Fruit fly (Drosophila melanogaster) whole organism, embryonic: ENCODE data around the gene shd.

Experiments
- CG10209 ChIP-seq: fragments of 200-800 bp; sonication (Bioruptor generic); optimal IDR thresholded peaks from 3 replicates; lab custom pipeline; 2017; ENCODE audit warnings: missing biosample characterization, mild to moderate bottlenecking, missing genetic modification characterization, missing genetic modification reagents
- CG11085 ChIP-seq: fragments of 200-800 bp; sonication (Bioruptor generic); IDR thresholded peaks from 2 replicates; pipeline ENCODE4 v1.3.6; 2022; ENCODE audit warnings: missing biosample characterization, missing genetic modification characterization
- CG11456 ChIP-seq: fragments of 200-800 bp; sonication (Bioruptor generic); IDR thresholded peaks from 3 replicates; pipeline ENCODE4 v1.3.6; 2022; ENCODE audit warnings: missing biosample characterization, missing genetic modification characterization
- CG11560 ChIP-seq: fragments of 200-800 bp; sonication (Bioruptor generic); IDR thresholded peaks from 3 replicates; pipeline ENCODE4 v1.3.6; 2022; ENCODE audit warnings: missing biosample characterization, missing genetic modification characterization
- CG1233 ChIP-seq: fragments of 200-800 bp; sonication (Bioruptor generic); optimal IDR thresholded peaks from 4 replicates; lab custom pipeline; 2018; ENCODE audit warnings: missing biosample characterization, mild to moderate bottlenecking, missing genetic modification characterization
- CG13123 ChIP-seq: fragments of 200-800 bp; sonication (Bioruptor generic); optimal IDR thresholded peaks from 2 replicates; lab custom pipeline; 2016; ENCODE audit warnings: missing biosample characterization, missing genetic modification characterization
- CG14965 ChIP-seq: fragments of 200-800 bp; sonication (Bioruptor generic); optimal IDR thresholded peaks from 2 replicates; lab custom pipeline; 2016; ENCODE audit warnings: missing biosample characterization, missing genetic modification characterization, borderline replicate concordance
- CG17612 ChIP-seq: fragments of 200-800 bp; sonication (Bioruptor generic); IDR thresholded peaks from 2 replicates; pipeline ENCODE4 v1.3.6; 2022; ENCODE audit warnings: missing biosample characterization, missing genetic modification characterization
- CG18599 ChIP-seq: fragments of 200-800 bp; sonication (Bioruptor generic); optimal IDR thresholded peaks from 3 replicates; lab custom pipeline; 2017; ENCODE audit warnings: missing biosample characterization, missing genetic modification characterization, mild to moderate bottlenecking, moderate library complexity, missing genetic modification reagents
- CG2129 ChIP-seq: fragments of 200-800 bp; sonication (Bioruptor generic); IDR thresholded peaks from 2 replicates; pipeline ENCODE4 v1.3.6; 2022; ENCODE audit warnings: missing biosample characterization, missing genetic modification characterization; ENCODE audit not compliant: partially characterized antibody
- CG3065 ChIP-seq: fragments of 200-800 bp; sonication (Bioruptor generic); optimal IDR thresholded peaks from 2 replicates; lab custom pipeline; 2016; ENCODE audit warnings: missing biosample characterization, missing genetic modification characterization
- CG32772 ChIP-seq: fragments of 200-800 bp; sonication (Bioruptor generic); IDR thresholded peaks from 2 replicates; pipeline ENCODE4 v1.3.6; 2022; ENCODE audit warnings: missing biosample characterization, missing genetic modification characterization
- CG33213 ChIP-seq: fragments of 200-800 bp; sonication (Bioruptor generic); optimal IDR thresholded peaks from 3 replicates; lab custom pipeline; 2016; ENCODE audit warnings: missing biosample characterization, missing genetic modification characterization
- CG6683 ChIP-seq: fragments of 200-800 bp; sonication (Bioruptor generic); optimal IDR thresholded peaks from 2 replicates; lab custom pipeline; 2017; ENCODE audit warnings: missing biosample characterization, mild to moderate bottlenecking, missing genetic modification characterization, missing genetic modification reagents
- CG6854 ChIP-seq: fragments of 200-800 bp; sonication (Bioruptor generic); optimal IDR thresholded peaks from 3 replicates; lab custom pipeline; 2017; ENCODE audit warnings: missing biosample characterization, mild to moderate bottlenecking, missing genetic modification characterization
- CG9817 ChIP-seq: fragments of 200-800 bp; sonication (Bioruptor generic); optimal IDR thresholded peaks from 2 replicates; lab custom pipeline; 2018; ENCODE audit warnings: missing biosample characterization, mild to moderate bottlenecking, missing genetic modification characterization, moderate library complexity
- CkIIα-i1 ChIP-seq: fragments of 200-800 bp; sonication (Bioruptor generic); IDR thresholded peaks from 2 replicates; pipeline ENCODE4 v1.3.6; 2022; ENCODE audit warnings: missing biosample characterization, missing genetic modification characterization
- D19A ChIP-seq: fragments of 200-800 bp; optimal IDR thresholded peaks from 3 replicates; lab custom pipeline; 2019; ENCODE audit warnings: missing biosample characterization, mild to moderate bottlenecking, missing genetic modification characterization, moderate library complexity
- Dad ChIP-seq: fragments of 200-800 bp; sonication (Bioruptor generic); optimal IDR thresholded peaks from 3 replicates; lab custom pipeline; 2016; ENCODE audit warnings: missing biosample characterization, missing genetic modification characterization
- Dfd ChIP-seq, 2 experiments: fragments of >200 bp; optimal IDR thresholded peaks; 2 replicates each; lab custom pipeline; 2017; ENCODE audit warnings: missing biosample characterization in 2 of 2, missing genetic modification characterization in 2 of 2
- ERR ChIP-seq: fragments of 200-800 bp; sonication (Bioruptor generic); optimal IDR thresholded peaks from 2 replicates; lab custom pipeline; 2016; ENCODE audit warnings: missing biosample characterization, missing genetic modification characterization
- Hey ChIP-seq: fragments of 200-800 bp; sonication (Bioruptor generic); optimal IDR thresholded peaks from 3 replicates; lab custom pipeline; 2018; ENCODE audit warnings: missing biosample characterization, mild to moderate bottlenecking, missing genetic modification characterization
- Hmx ChIP-seq: fragments of 200-800 bp; sonication (Bioruptor generic); optimal IDR thresholded peaks from 2 replicates; lab custom pipeline; 2016; ENCODE audit warnings: missing biosample characterization, missing genetic modification characterization
- Hsf ChIP-seq: fragments of 200-800 bp; sonication (Bioruptor generic); optimal IDR thresholded peaks from 3 replicates; lab custom pipeline; 2016; ENCODE audit warnings: missing biosample characterization, missing genetic modification characterization
- NFAT ChIP-seq: fragments of 200-800 bp; sonication (Bioruptor generic); IDR thresholded peaks from 2 replicates; pipeline ENCODE4 v1.3.6; 2022; ENCODE audit warnings: missing biosample characterization, missing genetic modification characterization
- Nf-YB ChIP-seq: fragments of 200-800 bp; sonication (Bioruptor generic); optimal IDR thresholded peaks from 3 replicates; lab custom pipeline; 2019; ENCODE audit warnings: missing biosample characterization, mild to moderate bottlenecking, missing genetic modification characterization, moderate library complexity
- PHDP ChIP-seq: fragments of 200-800 bp; sonication (Bioruptor generic); optimal IDR thresholded peaks from 3 replicates; lab custom pipeline; 2018; ENCODE audit warnings: missing biosample characterization, mild to moderate bottlenecking, missing genetic modification characterization, moderate library complexity
- Rx ChIP-seq: fragments of 200-800 bp; sonication (Bioruptor generic); IDR thresholded peaks from 2 replicates; pipeline ENCODE4 v1.3.6; 2022; ENCODE audit warnings: missing biosample characterization, missing genetic modification characterization
- Taf1 ChIP-seq: fragments of 200-800 bp; sonication (Bioruptor generic); IDR thresholded peaks from 2 replicates; pipeline ENCODE4 v1.3.6; 2022; ENCODE audit warnings: missing biosample characterization, missing genetic modification characterization
- Trl ChIP-seq, 3 experiments: fragments of >200 bp in 2 of 3; fragments of 200-800 bp in 1 of 3; sonication (Bioruptor generic) in 1 of 3; optimal IDR thresholded peaks; 2 replicates in 1 of 3; 3 replicates in 2 of 3; lab custom pipeline; 2016 to 2017; ENCODE audit warnings: missing biosample characterization in 1 of 3, missing genetic modification characterization in 1 of 3
- Xbp1 ChIP-seq: fragments of 200-800 bp; sonication (Bioruptor generic); optimal IDR thresholded peaks from 3 replicates; lab custom pipeline; 2016; ENCODE audit warnings: missing biosample characterization, mild to moderate bottlenecking, missing genetic modification characterization
- ap ChIP-seq: fragments of 200-800 bp; sonication (Bioruptor generic); IDR thresholded peaks from 2 replicates; pipeline ENCODE4 v1.3.6; 2022; ENCODE audit warnings: missing biosample characterization, missing genetic modification characterization
- bbx ChIP-seq: fragments of 200-800 bp; sonication (Bioruptor generic); IDR thresholded peaks from 2 replicates; pipeline ENCODE4 v1.3.6; 2022; ENCODE audit warnings: missing biosample characterization, missing genetic modification characterization; ENCODE audit not compliant: partially characterized antibody
- chm ChIP-seq: fragments of 200-800 bp; sonication (Bioruptor generic); IDR thresholded peaks from 2 replicates; pipeline ENCODE4 v1.3.6; 2022; ENCODE audit warnings: missing biosample characterization, missing genetic modification characterization
- disco-r ChIP-seq: fragments of 200-800 bp; sonication (Bioruptor generic); optimal IDR thresholded peaks from 2 replicates; lab custom pipeline; 2016; ENCODE audit warnings: missing biosample characterization, missing genetic modification characterization
- eve ChIP-seq, 2 experiments: fragments of >200 bp; optimal IDR thresholded peaks; 2 replicates each; lab custom pipeline; 2017; ENCODE audit warnings: missing biosample characterization in 2 of 2, missing genetic modification characterization in 2 of 2
- eyg ChIP-seq: fragments of 200-800 bp; sonication (Bioruptor generic); optimal IDR thresholded peaks from 3 replicates; lab custom pipeline; 2016; ENCODE audit warnings: missing biosample characterization, missing genetic modification characterization
- fd102C ChIP-seq: fragments of 200-800 bp; sonication (Bioruptor generic); optimal IDR thresholded peaks from 2 replicates; lab custom pipeline; 2018; ENCODE audit warnings: missing biosample characterization, mild to moderate bottlenecking, missing genetic modification characterization, moderate library complexity
- grn ChIP-seq: fragments of 200-800 bp; sonication (Bioruptor generic); optimal IDR thresholded peaks from 3 replicates; lab custom pipeline; 2017; ENCODE audit warnings: missing biosample characterization, missing genetic modification characterization
- hth ChIP-seq: fragments of >200 bp; optimal IDR thresholded peaks from 2 replicates; lab custom pipeline; 2017; ENCODE audit warnings: inconsistent platforms
- lmd ChIP-seq: fragments of 200-800 bp; sonication (Bioruptor generic); IDR thresholded peaks from 2 replicates; pipeline ENCODE4 v1.3.6; 2022; ENCODE audit warnings: missing biosample characterization, missing genetic modification characterization
- mirr ChIP-seq: fragments of 200-800 bp; sonication (Bioruptor generic); optimal IDR thresholded peaks from 3 replicates; lab custom pipeline; 2018; ENCODE audit warnings: missing biosample characterization, mild to moderate bottlenecking, missing genetic modification characterization
- nerfin-1 ChIP-seq: fragments of 200-800 bp; sonication (Bioruptor generic); optimal IDR thresholded peaks from 3 replicates; lab custom pipeline; 2019; ENCODE audit warnings: missing biosample characterization, mild to moderate bottlenecking, missing genetic modification characterization, moderate library complexity
- otp ChIP-seq: fragments of 200-800 bp; sonication (Bioruptor generic); IDR thresholded peaks from 3 replicates; pipeline ENCODE4, ENCODE4 v1.3.6; 2022; ENCODE audit warnings: missing biosample characterization, missing genetic modification characterization
- pfk ChIP-seq: fragments of 200-800 bp; sonication (Bioruptor generic); optimal IDR thresholded peaks from 2 replicates; lab custom pipeline; 2018; ENCODE audit warnings: missing biosample characterization, mild to moderate bottlenecking, missing genetic modification characterization, moderate library complexity
- ranshi ChIP-seq: fragments of 200-800 bp; sonication (Bioruptor generic); IDR thresholded peaks from 2 replicates; pipeline ENCODE4 v1.3.6; 2022; ENCODE audit warnings: missing biosample characterization, missing genetic modification characterization
- run ChIP-seq: fragments of 200-800 bp; sonication (Bioruptor generic); optimal IDR thresholded peaks from 3 replicates; lab custom pipeline; 2018; ENCODE audit warnings: missing biosample characterization, mild to moderate bottlenecking, missing genetic modification characterization
- sim ChIP-seq: fragments of 200-800 bp; sonication (Bioruptor generic); IDR thresholded peaks from 2 replicates; pipeline ENCODE4 v1.3.6; 2022; ENCODE audit warnings: missing biosample characterization, missing genetic modification characterization
- tio ChIP-seq: fragments of 200-800 bp; sonication (Bioruptor generic); optimal IDR thresholded peaks from 2 replicates; lab custom pipeline; 2017; ENCODE audit warnings: missing biosample characterization, missing genetic modification characterization, inconsistent platforms
- ttk ChIP-seq: fragments of 200-800 bp; sonication (Bioruptor generic); IDR thresholded peaks from 2 replicates; pipeline ENCODE4 v2.1.2; 2022; ENCODE audit warnings: missing biosample characterization, missing genetic modification characterization
- vfl ChIP-seq: fragments of 200-800 bp; sonication (Bioruptor generic); optimal IDR thresholded peaks from 2 replicates; lab custom pipeline; 2016; ENCODE audit warnings: missing biosample characterization, missing genetic modification characterization
- vvl ChIP-seq: fragments of 200-800 bp; sonication (Bioruptor generic); IDR thresholded peaks from 2 replicates; pipeline ENCODE4 v1.3.6; 2022; ENCODE audit warnings: missing biosample characterization, missing genetic modification characterization
- z ChIP-seq: fragments of 200-800 bp; sonication (Bioruptor generic); IDR thresholded peaks from 3 replicates; pipeline ENCODE4 v1.3.6; 2022; ENCODE audit warnings: missing biosample characterization, missing genetic modification characterization

The shd gene

dm6 chr3L:14590964-14591363 lies 23.3 kb upstream of the shd start (continued):
- TF ChIP-seq Xbp1 (no peak), Dfd (GFP tag; optimal IDR thresholded peaks at IDR 0.05; lab: Kevin White, UChicago) (no peak), otp (0 out of 3 replicates have a peak, but pooled peaks have one; percentile 6), tio (GFP tag; lab: Kevin White, UChicago) (no peak), ttk (no peak), Dad (GFP tag; lab: Kevin White, UChicago) (no peak), Hey (peak; percentile 76), CG9817 (tag; lab: Kevin White, UChicago) (no peak), lmd (GFP tag; lab: Robert Waterston, UW) (no peak), fd102C (no peak), CG3065 (no peak), CG17612 (no peak), ERR (GFP tag; lab: Kevin White, UChicago) (no peak), CG11560 (no peak), grn (GFP tag; lab: Kevin White, UChicago) (no peak), D19A (tag; lab: Kevin White, UChicago) (no peak), CG32772 (GFP tag; lab: Robert Waterston, UW) (no peak), Nf-YB (GFP tag; lab: Kevin White, UChicago) (peak; percentile 71), vvl (GFP tag; lab: Robert Waterston, UW) (no peak), Trl (optimal IDR thresholded peaks at IDR 0.05; lab: Kevin White, UChicago) (no peak), Trl (GFP tag; optimal IDR thresholded peaks at IDR 0.05; lab: Kevin White, UChicago) (no peak), Hmx (GFP tag; lab: Kevin White, UChicago) (no peak), mirr (no peak), disco-r (GFP tag; lab: Kevin White, UChicago) (no peak), z (0 out of 3 replicates have a peak, but pooled peaks have one; percentile 31), eve (GFP tag; optimal IDR thresholded peaks at IDR 0.05; lab: Kevin White, UChicago) (no peak), CG14965 (GFP tag; lab: Kevin White, UChicago) (no peak), chm (GFP tag; lab: Robert Waterston, UW) (no peak), Taf1 (GFP tag; lab: Robert Waterston, UW) (no peak), CG6683 (no peak), CG11456 (GFP tag; lab: Robert Waterston, UW) (no peak), pfk (GFP tag; lab: Kevin White, UChicago) (no peak), PHDP (tag; lab: Kevin White, UChicago) (no peak), CG18599 (GFP tag; lab: Kevin White, UChicago) (peak; percentile 19), CG11085 (no peak), hth (lab: Kevin White, UChicago) (no peak), CG6854 (GFP tag; lab: Kevin White, UChicago) (no peak), CG1233 (GFP tag; lab: Kevin White, UChicago) (no peak), bbx (no peak), CG2129 (no peak), run (tag; lab: Kevin White, UChicago) (peak; percentile 10), ranshi (GFP tag; lab: Robert Waterston, UW) (no peak), CG33213 (GFP tag; lab: Kevin White, UChicago) (no peak), eyg (no peak), CkIIα-i1 (GFP tag; lab: Robert Waterston, UW) (no peak), CG13123 (GFP tag; lab: Kevin White, UChicago) (no peak), Rx (GFP tag; lab: Robert Waterston, UW) (no peak), sim (GFP tag; lab: Robert Waterston, UW) (no peak), NFAT (GFP tag; lab: Robert Waterston, UW) (no peak), CG10209 (GFP tag; lab: Kevin White, UChicago) (no peak), vfl (no peak), ap (no peak), nerfin-1 (peak; percentile 49), Hsf (GFP tag; lab: Kevin White, UChicago) (no peak)
